Worm (Caenorhabditis elegans): ENCODE measurements around the gene best-16.

best-16 gene

ce11 chrIV:7235382-7235917 lies 39.8 kb upstream of the best-16 start:
- TF ChIP-seq lin-39 (tag; optimal IDR thresholded peaks at IDR 0.05) = peak; percentile 58
- no peak for TF ChIP-seq ZK546.5 (tag; optimal IDR thresholded peaks at IDR 0.05)
- peak; percentile 64 for TF ChIP-seq pha-4 (tag; optimal IDR thresholded peaks at IDR 0.05)
- no peak for TF ChIP-seq ztf-11 (tag; optimal IDR thresholded peaks at IDR 0.05)
- TF ChIP-seq fkh-10 (GFP tag; optimal IDR thresholded peaks at IDR 0.05) = no peak
- TF ChIP-seq tbx-2 (tag; optimal IDR thresholded peaks at IDR 0.05) = peak; percentile 44
- TF ChIP-seq nhr-28 (tag; optimal IDR thresholded peaks at IDR 0.05) = no peak
- peak; percentile 6 for TF ChIP-seq nhr-23 (tag; optimal IDR thresholded peaks at IDR 0.05)
- no peak for TF ChIP-seq nhr-67 (tag; optimal IDR thresholded peaks at IDR 0.05)
- TF ChIP-seq fos-1 (tag; optimal IDR thresholded peaks at IDR 0.05) = no peak
- TF ChIP-seq mdl-1 (tag; optimal IDR thresholded peaks at IDR 0.05) = no peak
- no peak for TF ChIP-seq mml-1 (tag; optimal IDR thresholded peaks at IDR 0.05)
- no peak for TF ChIP-seq ceh-28 (tag; optimal IDR thresholded peaks at IDR 0.05)
- peak; percentile 55 for TF ChIP-seq egl-5 (tag; optimal IDR thresholded peaks at IDR 0.05)
- TF ChIP-seq elt-2 (tag; optimal IDR thresholded peaks at IDR 0.05) = peak; percentile 92
- TF ChIP-seq fkh-2 (tag; optimal IDR thresholded peaks at IDR 0.05) = no peak
- peak; percentile 76 for TF ChIP-seq jun-1 (tag; optimal IDR thresholded peaks at IDR 0.05)
- TF ChIP-seq nfya-1 (tag; optimal IDR thresholded peaks at IDR 0.05; ENCODE audit: insufficient read depth) = peak; percentile 79
- TF ChIP-seq ztf-4 (tag; optimal IDR thresholded peaks at IDR 0.05) = no peak
- no peak for TF ChIP-seq eor-1 (tag; optimal IDR thresholded peaks at IDR 0.05)
- TF ChIP-seq lin-15B (tag; optimal IDR thresholded peaks at IDR 0.05) = peak; percentile 39
- peak; percentile 45 for TF ChIP-seq snpc-4 (tag; optimal IDR thresholded peaks at IDR 0.05)
- TF ChIP-seq pqm-1 (tag; optimal IDR thresholded peaks at IDR 0.05) = peak; percentile 87
- no peak for TF ChIP-seq R02D3.7 (tag; optimal IDR thresholded peaks at IDR 0.05)
- TF ChIP-seq egl-27 (tag; optimal IDR thresholded peaks at IDR 0.05) = no peak
- TF ChIP-seq hmg-11 (tag; optimal IDR thresholded peaks at IDR 0.05) = peak; percentile 79
- TF ChIP-seq nhr-11 (tag; optimal IDR thresholded peaks at IDR 0.05) = peak; percentile 34
- TF ChIP-seq unc-62 (GFP tag; optimal IDR thresholded peaks at IDR 0.05) = no peak

ce11 chrIV:7234623-7235022 lies 39.0 kb upstream of the best-16 start:
- no peak for TF ChIP-seq lin-15B (tag; optimal IDR thresholded peaks at IDR 0.05)
- no peak for TF ChIP-seq mml-1 (tag; optimal IDR thresholded peaks at IDR 0.05)
- TF ChIP-seq elt-1 (tag; optimal IDR thresholded peaks at IDR 0.05) = peak; percentile 93
- TF ChIP-seq tbx-2 (tag; optimal IDR thresholded peaks at IDR 0.05) = no peak
- TF ChIP-seq pqm-1 (tag; optimal IDR thresholded peaks at IDR 0.05) = no peak
- TF ChIP-seq hmg-11 (tag; optimal IDR thresholded peaks at IDR 0.05) = no peak
- no peak for TF ChIP-seq ceh-82 (tag; optimal IDR thresholded peaks at IDR 0.05)

ce11 chrIV:7233566-7234014 lies 38.0 kb upstream of the best-16 start:
- TF ChIP-seq eor-1 (tag; optimal IDR thresholded peaks at IDR 0.05) (no peak), elt-3 (tag; optimal IDR thresholded peaks at IDR 0.05) (no peak), egl-5 (tag; optimal IDR thresholded peaks at IDR 0.05) (peak; percentile 57), lin-39 (tag; optimal IDR thresholded peaks at IDR 0.05) (peak; percentile 7), nhr-43 (tag; optimal IDR thresholded peaks at IDR 0.05; ENCODE audit: poor library complexity, severe bottlenecking) (peak; percentile 72), hmg-11 (tag; optimal IDR thresholded peaks at IDR 0.05) (no peak), nfya-1 (tag; optimal IDR thresholded peaks at IDR 0.05; ENCODE audit: insufficient read depth) (peak; percentile 19), nhr-28 (tag; optimal IDR thresholded peaks at IDR 0.05) (no peak), R02D3.7 (tag; optimal IDR thresholded peaks at IDR 0.05) (no peak)

ce11 chrIV:7230935-7231334 lies 35.3 kb upstream of the best-16 start, which contains the start of gene D2024.4:
Gene D2024.4 (plus strand): TSS chrIV:7231235.
- TF ChIP-seq hmg-11 (tag; optimal IDR thresholded peaks at IDR 0.05) (no peak), elt-2 (tag; optimal IDR thresholded peaks at IDR 0.05) (no peak), ceh-82 (tag; optimal IDR thresholded peaks at IDR 0.05) (no peak), egl-27 (tag; optimal IDR thresholded peaks at IDR 0.05) (no peak), pha-4 (tag; optimal IDR thresholded peaks at IDR 0.05) (no peak), ztf-11 (tag; optimal IDR thresholded peaks at IDR 0.05) (no peak), nhr-11 (tag; optimal IDR thresholded peaks at IDR 0.05) (no peak), daf-12 (tag; optimal IDR thresholded peaks at IDR 0.05) (no peak), nhr-76 (tag; optimal IDR thresholded peaks at IDR 0.05) (no peak), nhr-43 (tag; optimal IDR thresholded peaks at IDR 0.05; ENCODE audit: poor library complexity, severe bottlenecking) (no peak), ceh-28 (tag; optimal IDR thresholded peaks at IDR 0.05) (no peak), ztf-4 (tag; optimal IDR thresholded peaks at IDR 0.05) (no peak), mml-1 (tag; optimal IDR thresholded peaks at IDR 0.05) (no peak), aly-2 (tag; optimal IDR thresholded peaks at IDR 0.05) (no peak), tbx-2 (tag; optimal IDR thresholded peaks at IDR 0.05) (no peak)
